Fruit fly (Drosophila melanogaster): ENCODE measurements around the gene Karl.
A peak's percentile ranks its signal among the peaks of the same experiment; 100 is the strongest.

Gene Karl

dm6 chrX:11806867-11807747 is 19.9 kb downstream of the Karl start, which contains the start of gene Hsc70-3 (continued):
- TF ChIP-seq CG12155 (GFP tag; optimal IDR thresholded peaks at IDR 0.05) (no peak), CG6175 (GFP tag; IDR thresholded peaks at IDR 0.05) (no peak), HLHmδ (GFP tag; optimal IDR thresholded peaks at IDR 0.05) (peak; percentile 62), ci (GFP tag; IDR thresholded peaks at IDR 0.05) (peak; percentile 91), CoRest (tag; optimal IDR thresholded peaks at IDR 0.05) (peak; percentile 50), btn (GFP tag; optimal IDR thresholded peaks at IDR 0.05) (peak; percentile 14), crc (GFP tag; optimal IDR thresholded peaks at IDR 0.05) (no peak), CG15073 (GFP tag; optimal IDR thresholded peaks at IDR 0.05) (no peak), CG11093 (GFP tag; IDR thresholded peaks at IDR 0.05) (no peak), vfl (GFP tag; optimal IDR thresholded peaks at IDR 0.05) (no peak), sqz (GFP tag; optimal IDR thresholded peaks at IDR 0.05) (peak; percentile 11), CG1602 (GFP tag; optimal IDR thresholded peaks at IDR 0.05) (no peak), fd96Cb (tag; optimal IDR thresholded peaks at IDR 0.05) (no peak), sob (GFP tag; IDR thresholded peaks at IDR 0.05) (no peak), phol (tag; optimal IDR thresholded peaks at IDR 0.05) (peak; percentile 12), CG1233 (GFP tag; optimal IDR thresholded peaks at IDR 0.05) (peak; percentile 33), CG13894 (tag; optimal IDR thresholded peaks at IDR 0.05) (peak; percentile 33), Hand (GFP tag; optimal IDR thresholded peaks at IDR 0.05) (peak; percentile 9), MBD-R2 (GFP tag; IDR thresholded peaks at IDR 0.05) (no peak), CG12219 (GFP tag; optimal IDR thresholded peaks at IDR 0.05) (peak; percentile 23), CG7839 (tag; optimal IDR thresholded peaks at IDR 0.05) (no peak), Ravus (GFP tag; IDR thresholded peaks at IDR 0.05) (no peak), zf30C (GFP tag; optimal IDR thresholded peaks at IDR 0.05) (no peak), Xrp1 (GFP tag; IDR thresholded peaks at IDR 0.05) (peak; percentile 67), bowl (GFP tag; IDR thresholded peaks at IDR 0.05) (no peak), Hey (tag; optimal IDR thresholded peaks at IDR 0.05) (no peak), HLH54F (GFP tag; optimal IDR thresholded peaks at IDR 0.05) (no peak), Adf1 (GFP tag; IDR thresholded peaks at IDR 0.05) (no peak), lola (GFP tag; optimal IDR thresholded peaks at IDR 0.05) (no peak), CG12744 (GFP tag; optimal IDR thresholded peaks at IDR 0.05) (no peak), CG10654 (GFP tag; optimal IDR thresholded peaks at IDR 0.05) (no peak), CG4707 (GFP tag; optimal IDR thresholded peaks at IDR 0.05) (peak; percentile 77), CG7556 (GFP tag; optimal IDR thresholded peaks at IDR 0.05) (peak; percentile 30), CG14667 (GFP tag; IDR thresholded peaks at IDR 0.05) (no peak), nerfin-2 (GFP tag; IDR thresholded peaks at IDR 0.05; ENCODE audit: partially characterized antibody) (peak; percentile 62), ara (GFP tag; IDR thresholded peaks at IDR 0.05) (peak; percentile 58; the same call in 1 of the 2 replicates), CG6791 (GFP tag; IDR thresholded peaks at IDR 0.05; ENCODE audit: partially characterized antibody) (0 out of 3 replicates have a peak, but pooled peaks have one; percentile 49), CG32772 (GFP tag; IDR thresholded peaks at IDR 0.05) (no peak), emc (GFP tag; optimal IDR thresholded peaks at IDR 0.05) (no peak), tap (tag; optimal IDR thresholded peaks at IDR 0.05) (no peak), E2f1 (GFP tag; IDR thresholded peaks at IDR 0.05) (no peak), CG10147 (GFP tag; optimal IDR thresholded peaks at IDR 0.05) (no peak), abd-A (tag; optimal IDR thresholded peaks at IDR 0.05) (peak; percentile 68), sens-2 (GFP tag; IDR thresholded peaks at IDR 0.05) (no peak), ash1 (GFP tag; optimal IDR thresholded peaks at IDR 0.05) (no peak), grau (tag; optimal IDR thresholded peaks at IDR 0.05) (peak; percentile 33), Mad (GFP tag; optimal IDR thresholded peaks at IDR 0.05) (no peak), so (GFP tag; IDR thresholded peaks at IDR 0.05) (peak; percentile 26; the same call in 1 of the 3 replicates), Ets65A (GFP tag) (no peak), CG17328 (GFP tag; IDR thresholded peaks at IDR 0.05) (peak; percentile 58)
